Worm (Caenorhabditis elegans) whole organism, early embryonic: ENCODE measurements around the gene F58A6.1.

Source experiments
- ama-1 ChIP-seq: fragments of 150-350 bp; optimal IDR thresholded peaks from 2 replicates; lab custom pipeline; 2014
- ceh-36 ChIP-seq: sonication (generic microtip); optimal IDR thresholded peaks from 2 replicates; lab custom pipeline; 2016; ENCODE audit warnings: missing genetic modification characterization, inconsistent platforms, missing compliant biosample characterization
- sea-1 ChIP-seq: fragments of 200-800 bp; sonication (Bioruptor generic); conservative IDR thresholded peaks from 2 replicates; pipeline ENCODE4 v1.3.6; 2022; ENCODE audit warnings: missing genetic modification characterization, missing compliant biosample characterization

DNA sequence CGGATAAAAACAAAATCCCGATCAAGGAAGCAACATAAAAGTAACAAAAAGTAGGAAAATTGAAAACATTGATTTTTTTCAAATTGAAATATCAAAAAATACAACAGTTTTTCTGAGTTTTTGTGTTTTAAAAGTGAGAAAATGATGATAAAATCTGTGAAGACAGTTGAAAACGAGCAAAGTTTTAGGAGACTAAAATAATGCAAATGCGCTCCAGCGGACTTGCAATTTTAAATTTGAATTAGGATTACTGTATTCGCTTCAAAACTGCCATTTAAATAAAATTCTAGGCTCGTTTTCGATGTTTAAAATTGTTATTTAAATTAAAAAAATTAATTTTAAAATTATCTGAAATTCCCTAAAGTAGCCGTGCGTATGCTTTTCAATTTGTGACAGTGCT is 45.2 kb downstream of the F58A6.1 start:
- no peak for TF ChIP-seq sea-1 (GFP tag; lab: Robert Waterston, UW)
- no peak for TF ChIP-seq ama-1 (lab: Kevin White, UChicago)
- no peak for TF ChIP-seq ceh-36 (tag; lab: Kevin White, UChicago)
